Worm (Caenorhabditis elegans): ENCODE data around the gene F16B4.6.

ce11 chrV:1611570-1611969 is 24.6 kb downstream of the F16B4.6 start:
- TF ChIP-seq pha-4 (tag; optimal IDR thresholded peaks at IDR 0.05), result no peak
- no peak for TF ChIP-seq sea-2 (GFP tag; optimal IDR thresholded peaks at IDR 0.05)

Measured in whole organism, L3 larva.